Worm (Caenorhabditis elegans) whole organism, L3 larva: ENCODE measurements around the gene gck-4.

Source experiments
- ZK546.5 ChIP-seq: sonication (generic microtip); optimal IDR thresholded peaks from 2 replicates; lab custom pipeline; 2017; ENCODE audit warnings: missing biosample characterization, missing genetic modification characterization
- ama-1 ChIP-seq: fragments of 150-350 bp; optimal IDR thresholded peaks from 2 replicates; lab custom pipeline; 2018
- egl-27 ChIP-seq: sonication (generic microtip); optimal IDR thresholded peaks from 4 replicates; lab custom pipeline; 2017; ENCODE audit warnings: missing biosample characterization, missing genetic modification reagents, missing genetic modification characterization
- elt-3 ChIP-seq, 3 experiments: fragments of 150-350 bp in 1 of 3; sonication (generic microtip) in 2 of 3; optimal IDR thresholded peaks; 2 replicates in 2 of 3; 4 replicates in 1 of 3; lab custom pipeline; 2014 to 2017; ENCODE audit warnings: missing biosample characterization in 3 of 3, missing genetic modification characterization in 3 of 3
- fkh-10 ChIP-seq: sonication (generic microtip); optimal IDR thresholded peaks from 2 replicates; lab custom pipeline; 2017; ENCODE audit warnings: missing biosample characterization, missing genetic modification reagents, missing genetic modification characterization
- jun-1 ChIP-seq: fragments of 150-350 bp; optimal IDR thresholded peaks from 2 replicates; lab custom pipeline; 2014; ENCODE audit warnings: missing biosample characterization, missing genetic modification reagents, missing genetic modification characterization
- lin-15B ChIP-seq: fragments of 150-350 bp; optimal IDR thresholded peaks from 2 replicates; lab custom pipeline; 2014; ENCODE audit warnings: missing biosample characterization, missing genetic modification characterization
- mdl-1 ChIP-seq: fragments of 150-350 bp; optimal IDR thresholded peaks from 2 replicates; lab custom pipeline; 2014; ENCODE audit warnings: missing biosample characterization, missing genetic modification characterization
- nhr-237 ChIP-seq: fragments of 150-350 bp; optimal IDR thresholded peaks from 2 replicates; lab custom pipeline; 2014; ENCODE audit warnings: missing biosample characterization, missing genetic modification characterization
- nhr-77 ChIP-seq: fragments of 150-350 bp; optimal IDR thresholded peaks from 2 replicates; lab custom pipeline; 2014; ENCODE audit warnings: missing biosample characterization, missing genetic modification characterization
- unc-62 ChIP-seq: fragments of 150-350 bp; sonication (generic microtip); optimal IDR thresholded peaks from 4 replicates; lab custom pipeline; 2014; ENCODE audit warnings: missing biosample characterization, missing genetic modification reagents, missing genetic modification characterization
- ztf-11 ChIP-seq: fragments of 150-350 bp; optimal IDR thresholded peaks from 2 replicates; lab custom pipeline; 2014; ENCODE audit warnings: missing biosample characterization, missing genetic modification characterization
- ztf-4 ChIP-seq: fragments of 150-350 bp; optimal IDR thresholded peaks from 2 replicates; lab custom pipeline; 2014; ENCODE audit warnings: missing biosample characterization, missing genetic modification characterization

DNA sequence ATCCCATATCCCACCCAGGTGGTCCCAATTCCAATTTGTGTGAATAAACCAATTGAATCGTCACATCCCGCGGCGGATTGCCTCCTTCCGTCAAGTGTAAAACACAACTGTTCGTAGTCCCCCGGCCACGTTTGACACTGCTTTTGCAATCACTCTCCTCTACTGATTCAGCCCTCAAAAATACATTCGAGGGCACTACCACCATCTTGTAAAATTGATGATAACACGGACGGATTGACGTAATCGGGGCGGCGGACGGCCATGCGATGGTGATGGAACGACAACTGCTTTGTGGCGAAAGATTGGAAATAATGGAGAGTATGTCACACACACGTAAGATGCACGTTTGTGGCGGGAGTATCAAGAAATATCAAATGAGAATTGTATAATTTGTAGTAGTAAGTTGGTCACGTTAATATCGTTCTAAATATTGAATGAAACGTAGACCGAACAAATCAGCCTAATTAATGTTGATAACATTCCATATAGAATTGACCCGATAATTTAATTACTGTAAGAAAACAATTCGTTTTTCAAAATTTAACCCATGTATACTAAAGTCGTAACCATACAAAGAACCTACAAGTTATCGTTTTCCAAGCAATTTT, 38.5 kb upstream of the gck-4 start:
- TF ChIP-seq egl-27 (no peak), nhr-77 (tag; lab: Kevin White, UChicago) (no peak), ztf-4 (tag; lab: Kevin White, UChicago) (no peak), lin-15B (tag; lab: Kevin White, UChicago) (no peak), jun-1 (tag; lab: Kevin White, UChicago) (no peak), unc-62 (GFP tag; lab: Kevin White, UChicago) (no peak), ZK546.5 (no peak), mdl-1 (tag; lab: Kevin White, UChicago) (no peak), elt-3 (tag; optimal IDR thresholded peaks at IDR 0.05; lab: Kevin White, UChicago) (no peak), ama-1 (lab: Kevin White, UChicago) (no peak), ztf-11 (tag; lab: Kevin White, UChicago) (no peak), fkh-10 (GFP tag; lab: Kevin White, UChicago) (no peak), nhr-237 (tag; lab: Kevin White, UChicago) (no peak)
